Worm (Caenorhabditis elegans) whole organism, L1 larva: Measurements from ENCODE around the gene irld-64.

Source experiments
- C04F5.9 ChIP-seq: sonication (generic microtip); optimal IDR thresholded peaks from 2 replicates; lab custom pipeline; 2016; ENCODE audit warnings: missing genetic modification characterization, missing compliant biosample characterization
- C16A3.4 ChIP-seq: fragments of 150-350 bp; optimal IDR thresholded peaks from 2 replicates; lab custom pipeline; 2014; ENCODE audit warnings: missing biosample characterization, missing genetic modification characterization
- C34B4.2 ChIP-seq: sonication (generic microtip); optimal IDR thresholded peaks from 2 replicates; lab custom pipeline; 2017; ENCODE audit warnings: mild to moderate bottlenecking, missing genetic modification characterization, missing compliant biosample characterization
- F16B12.6 ChIP-seq: fragments of 150-350 bp; optimal IDR thresholded peaks from 2 replicates; lab custom pipeline; 2014; ENCODE audit warnings: missing biosample characterization, missing genetic modification characterization
- Y116A8C.19 ChIP-seq: sonication (generic microtip); optimal IDR thresholded peaks from 2 replicates; lab custom pipeline; 2016; ENCODE audit warnings: missing compliant biosample characterization, missing genetic modification characterization, borderline replicate concordance
- aha-1 ChIP-seq: fragments of 150-350 bp; optimal IDR thresholded peaks from 2 replicates; lab custom pipeline; 2014; ENCODE audit warnings: missing biosample characterization, missing genetic modification characterization
- alr-1 ChIP-seq: fragments of 200-800 bp; sonication (Bioruptor generic); optimal IDR thresholded peaks from 2 replicates; lab custom pipeline; 2018; ENCODE audit warnings: borderline replicate concordance, mild to moderate bottlenecking, missing genetic modification characterization, missing compliant biosample characterization
- aly-2 ChIP-seq: fragments of 150-350 bp; optimal IDR thresholded peaks from 2 replicates; lab custom pipeline; 2014; ENCODE audit warnings: missing biosample characterization, missing genetic modification characterization
- ama-1 ChIP-seq: fragments of 150-350 bp; optimal IDR thresholded peaks from 2 replicates; lab custom pipeline; 2014
- blmp-1 ChIP-seq: fragments of 150-350 bp; optimal IDR thresholded peaks from 2 replicates; lab custom pipeline; 2014; ENCODE audit warnings: missing biosample characterization, missing genetic modification characterization
- ceh-82 ChIP-seq, 3 experiments: fragments of 150-350 bp in 1 of 3; sonication (generic microtip) in 2 of 3; optimal IDR thresholded peaks; 2 replicates each; lab custom pipeline; 2014 to 2017; ENCODE audit warnings: missing biosample characterization in 3 of 3, missing genetic modification characterization in 3 of 3
- ces-1 ChIP-seq: fragments of 150-350 bp; optimal IDR thresholded peaks from 2 replicates; lab custom pipeline; 2014; ENCODE audit warnings: missing biosample characterization, missing genetic modification reagents, missing genetic modification characterization
- dsc-1 ChIP-seq: sonication (generic microtip); optimal IDR thresholded peaks from 2 replicates; lab custom pipeline; 2016; ENCODE audit warnings: mild to moderate bottlenecking, missing genetic modification characterization, missing compliant biosample characterization
- efl-1 ChIP-seq, 4 experiments: fragments of 150-350 bp; optimal IDR thresholded peaks in 3 of 4; peaks in 1 of 4; 1 replicate in 1 of 4; 2 replicates in 3 of 4; lab custom pipeline; 2014; ENCODE audit warnings: missing biosample characterization in 2 of 4, missing genetic modification characterization in 2 of 4, missing genetic modification reagents in 2 of 4
- efl-3 ChIP-seq: fragments of 200-800 bp; sonication (Bioruptor generic); optimal IDR thresholded peaks from 2 replicates; lab custom pipeline; 2018; ENCODE audit warnings: mild to moderate bottlenecking, missing genetic modification characterization, missing compliant biosample characterization
- egl-13 ChIP-seq: sonication (generic microtip); optimal IDR thresholded peaks from 2 replicates; lab custom pipeline; 2016; ENCODE audit warnings: missing genotype, missing genetic modification reagents, missing genetic modification characterization, missing compliant biosample characterization
- elt-2 ChIP-seq: sonication (generic microtip); optimal IDR thresholded peaks from 2 replicates; lab custom pipeline; 2016; ENCODE audit warnings: missing genetic modification characterization, mild to moderate bottlenecking, inconsistent platforms, missing compliant biosample characterization, missing genetic modification reagents
- ets-5 ChIP-seq: fragments of 200-800 bp; sonication (Bioruptor generic); IDR thresholded peaks from 2 replicates; pipeline ENCODE4 v1.3.6; 2022; ENCODE audit warnings: missing genetic modification characterization, missing compliant biosample characterization
- fkh-10 ChIP-seq: sonication (generic microtip); optimal IDR thresholded peaks from 2 replicates; lab custom pipeline; 2017; ENCODE audit warnings: missing biosample characterization, missing genetic modification reagents, missing genetic modification characterization
- fkh-8 ChIP-seq: sonication (generic microtip); optimal IDR thresholded peaks from 2 replicates; lab custom pipeline; 2016; ENCODE audit warnings: mild to moderate bottlenecking, missing genetic modification characterization, missing compliant biosample characterization
- grh-1 ChIP-seq: fragments of 200-800 bp; sonication (Bioruptor generic); IDR thresholded peaks from 2 replicates; pipeline ENCODE4 v1.3.6; 2022; ENCODE audit warnings: missing genetic modification reagents, missing genetic modification characterization, missing compliant biosample characterization
- hlh-4 ChIP-seq: sonication (generic microtip); optimal IDR thresholded peaks from 2 replicates; lab custom pipeline; 2016; ENCODE audit warnings: mild to moderate bottlenecking, missing genetic modification characterization, missing compliant biosample characterization
- isw-1 ChIP-seq: fragments of 200-800 bp; sonication (Bioruptor generic); IDR thresholded peaks from 2 replicates; pipeline ENCODE4 v1.3.6; 2022; ENCODE audit warnings: missing genetic modification characterization, missing compliant biosample characterization
- lin-13 ChIP-seq: fragments of 150-350 bp; optimal IDR thresholded peaks from 2 replicates; lab custom pipeline; 2014; ENCODE audit warnings: missing biosample characterization, missing genetic modification reagents, missing genetic modification characterization
- lin-14 ChIP-seq: fragments of 200-800 bp; sonication (Bioruptor generic); optimal IDR thresholded peaks from 2 replicates; lab custom pipeline; 2018; ENCODE audit warnings: mild to moderate bottlenecking, missing genetic modification characterization, moderate library complexity, missing compliant biosample characterization
- lin-15B ChIP-seq: fragments of 150-350 bp; sonication (generic microtip); optimal IDR thresholded peaks from 3 replicates; lab custom pipeline; 2014; ENCODE audit warnings: missing biosample characterization, missing genetic modification characterization
- lin-39 ChIP-seq: fragments of 150-350 bp; optimal IDR thresholded peaks from 2 replicates; lab custom pipeline; 2014; ENCODE audit warnings: missing biosample characterization, missing genetic modification reagents, missing genetic modification characterization
- lsy-2 ChIP-seq, 2 experiments: fragments of 150-350 bp; optimal IDR thresholded peaks; 2 replicates each; lab custom pipeline; 2014; ENCODE audit warnings: missing biosample characterization in 2 of 2, missing genetic modification characterization in 2 of 2
- mab-9 ChIP-seq: fragments of 200-800 bp; sonication (Bioruptor generic); IDR thresholded peaks from 2 replicates; pipeline ENCODE4 v1.3.6; 2022; ENCODE audit warnings: missing genetic modification reagents, missing genetic modification characterization, missing compliant biosample characterization
- mep-1 ChIP-seq: fragments of 150-350 bp; optimal IDR thresholded peaks from 2 replicates; lab custom pipeline; 2014; ENCODE audit warnings: missing biosample characterization, missing genetic modification characterization
- nhr-11 ChIP-seq: fragments of 150-350 bp; optimal IDR thresholded peaks from 2 replicates; lab custom pipeline; 2014; ENCODE audit warnings: missing biosample characterization, missing genetic modification characterization
- nhr-19 ChIP-seq: fragments of 200-800 bp; sonication (Bioruptor generic); conservative IDR thresholded peaks from 2 replicates; pipeline ENCODE4 v1.3.6; 2022; ENCODE audit warnings: missing genetic modification characterization, missing compliant biosample characterization
- nhr-20 ChIP-seq: sonication (generic microtip); optimal IDR thresholded peaks from 2 replicates; lab custom pipeline; 2016; ENCODE audit warnings: mild to moderate bottlenecking, missing genetic modification characterization, missing compliant biosample characterization
- nhr-237 ChIP-seq: fragments of 150-350 bp; optimal IDR thresholded peaks from 2 replicates; lab custom pipeline; 2014; ENCODE audit warnings: missing biosample characterization, missing genetic modification characterization
- nhr-47 ChIP-seq: sonication (generic microtip); optimal IDR thresholded peaks from 2 replicates; lab custom pipeline; 2016; ENCODE audit warnings: mild to moderate bottlenecking, missing genetic modification characterization, moderate library complexity, missing compliant biosample characterization
- nhr-71 ChIP-seq: sonication (generic microtip); optimal IDR thresholded peaks from 2 replicates; lab custom pipeline; 2016; ENCODE audit warnings: mild to moderate bottlenecking, missing genetic modification characterization, moderate library complexity, missing compliant biosample characterization
- nhr-76 ChIP-seq: sonication (generic microtip); optimal IDR thresholded peaks from 2 replicates; lab custom pipeline; 2017; ENCODE audit warnings: missing biosample characterization, missing genetic modification characterization
- nhr-84 ChIP-seq: sonication (generic microtip); optimal IDR thresholded peaks from 2 replicates; lab custom pipeline; 2017; ENCODE audit warnings: missing biosample characterization, missing genetic modification characterization
- nhr-90 ChIP-seq: sonication (generic microtip); optimal IDR thresholded peaks from 2 replicates; lab custom pipeline; 2016; ENCODE audit warnings: mild to moderate bottlenecking, missing genetic modification characterization, missing compliant biosample characterization; ENCODE audit not compliant: poor library complexity
- pax-3 ChIP-seq: fragments of 200-800 bp; sonication (Bioruptor generic); optimal IDR thresholded peaks from 2 replicates; lab custom pipeline; 2018; ENCODE audit warnings: mild to moderate bottlenecking, missing genetic modification characterization, moderate library complexity, missing compliant biosample characterization
- pqm-1 ChIP-seq: sonication (generic microtip); optimal IDR thresholded peaks from 3 replicates; lab custom pipeline; 2017; ENCODE audit warnings: missing biosample characterization, missing genetic modification characterization
- rnt-1 ChIP-seq: sonication (generic microtip); optimal IDR thresholded peaks from 2 replicates; lab custom pipeline; 2016; ENCODE audit warnings: mild to moderate bottlenecking, missing genetic modification characterization, moderate library complexity, missing compliant biosample characterization
- skn-1 ChIP-seq: fragments of 150-350 bp; optimal IDR thresholded peaks from 2 replicates; lab custom pipeline; 2014; ENCODE audit warnings: missing biosample characterization, missing genetic modification characterization
- snu-23 ChIP-seq: sonication (generic microtip); optimal IDR thresholded peaks from 2 replicates; lab custom pipeline; 2016; ENCODE audit warnings: missing genetic modification characterization, missing compliant biosample characterization
- sox-4 ChIP-seq: sonication (generic microtip); optimal IDR thresholded peaks from 2 replicates; lab custom pipeline; 2016; ENCODE audit warnings: missing genetic modification characterization, missing compliant biosample characterization
- sptf-1 ChIP-seq: fragments of 150-350 bp; optimal IDR thresholded peaks from 2 replicates; lab custom pipeline; 2014; ENCODE audit warnings: missing biosample characterization, missing genetic modification characterization
- sup-37 ChIP-seq: fragments of 200-800 bp; sonication (Bioruptor generic); optimal IDR thresholded peaks from 2 replicates; lab custom pipeline; 2018; ENCODE audit warnings: mild to moderate bottlenecking, missing genetic modification characterization, missing compliant biosample characterization
- unc-130 ChIP-seq: fragments of 150-350 bp; optimal IDR thresholded peaks from 2 replicates; lab custom pipeline; 2017; ENCODE audit warnings: missing biosample characterization, missing genetic modification characterization, inconsistent platforms
- unc-62 ChIP-seq: fragments of 150-350 bp; optimal IDR thresholded peaks from 2 replicates; lab custom pipeline; 2014; ENCODE audit warnings: missing biosample characterization, missing genetic modification reagents, missing genetic modification characterization
- zag-1 ChIP-seq: fragments of 150-350 bp; optimal IDR thresholded peaks from 2 replicates; lab custom pipeline; 2014; ENCODE audit warnings: missing biosample characterization, missing genetic modification characterization
- zip-4 ChIP-seq: fragments of 200-800 bp; sonication (Bioruptor generic); optimal IDR thresholded peaks from 2 replicates; lab custom pipeline; 2018; ENCODE audit warnings: mild to moderate bottlenecking, missing genetic modification characterization, moderate library complexity, missing compliant biosample characterization
- ztf-4 ChIP-seq: fragments of 150-350 bp; optimal IDR thresholded peaks from 2 replicates; lab custom pipeline; 2014; ENCODE audit warnings: missing biosample characterization, missing genetic modification characterization

The irld-64 gene

ce11 chrII:2888957-2889630 is 41.3 kb downstream of the irld-64 start, which contains the start of gene pinn-1 (continued):
- TF ChIP-seq F16B12.6 (tag; lab: Kevin White, UChicago): peak; percentile 61
- no peak for TF ChIP-seq ama-1 (lab: Kevin White, UChicago)
- peak; percentile 85 for TF ChIP-seq zip-4 (GFP tag; lab: Kevin White, UChicago)
- no peak for TF ChIP-seq hlh-4 (tag; lab: Kevin White, UChicago)
- peak; percentile 97 for TF ChIP-seq pax-3 (tag; lab: Kevin White, UChicago)
- TF ChIP-seq sox-4 (tag; lab: Kevin White, UChicago): peak; percentile 95
- TF ChIP-seq grh-1 (GFP tag; lab: Robert Waterston, UW): peak; percentile 90
- TF ChIP-seq skn-1 (tag; lab: Kevin White, UChicago): peak; percentile 84
- TF ChIP-seq ets-5 (GFP tag; lab: Robert Waterston, UW): no peak
- peak; percentile 97 for TF ChIP-seq nhr-47 (tag; lab: Kevin White, UChicago)
- peak; percentile 96 for TF ChIP-seq nhr-71
- TF ChIP-seq nhr-20 (tag; lab: Kevin White, UChicago): peak; percentile 92
- peak; percentile 92 for TF ChIP-seq nhr-19
- TF ChIP-seq fkh-8 (tag; lab: Kevin White, UChicago): peak; percentile 96
- no peak for TF ChIP-seq nhr-76 (tag; lab: Kevin White, UChicago)
- peak; percentile 61 for TF ChIP-seq aly-2 (tag; lab: Kevin White, UChicago)
- TF ChIP-seq sup-37 (GFP tag; lab: Kevin White, UChicago): peak; percentile 83
- TF ChIP-seq dsc-1: peak; percentile 97
- TF ChIP-seq isw-1 (GFP tag; lab: Robert Waterston, UW): peak; percentile 88
- TF ChIP-seq rnt-1 (tag; lab: Kevin White, UChicago): peak; percentile 100
- peak; percentile 92 for TF ChIP-seq lin-14 (GFP tag; lab: Kevin White, UChicago)
- TF ChIP-seq efl-1 (optimal IDR thresholded peaks at IDR 0.05; lab: Kevin White, UChicago): peak; percentile 87 to 89
- peak; percentile 83 to 98 for TF ChIP-seq efl-1 (GFP tag; optimal IDR thresholded peaks at IDR 0.05 in 1 of 2; lab: Kevin White, UChicago)
- peak; percentile 95 for TF ChIP-seq mab-9 (GFP tag; lab: Robert Waterston, UW)
- peak; percentile 91 for TF ChIP-seq lin-13 (GFP tag; lab: Kevin White, UChicago)
- TF ChIP-seq sptf-1 (tag; lab: Kevin White, UChicago): no peak
- TF ChIP-seq alr-1 (tag; lab: Kevin White, UChicago): no peak
- TF ChIP-seq nhr-11 (tag; lab: Kevin White, UChicago): peak; percentile 11
- no peak for TF ChIP-seq unc-62 (GFP tag; lab: Kevin White, UChicago)
- TF ChIP-seq aha-1 (tag; lab: Kevin White, UChicago): no peak
- TF ChIP-seq pqm-1: peak; percentile 49
- TF ChIP-seq lin-15B: peak; percentile 94
- TF ChIP-seq elt-2 (tag; lab: Kevin White, UChicago): peak; percentile 86
- peak; percentile 49 for TF ChIP-seq blmp-1 (tag; lab: Kevin White, UChicago)
- peak; percentile 89 for TF ChIP-seq efl-3 (GFP tag; lab: Kevin White, UChicago)
- TF ChIP-seq nhr-84 (tag; lab: Kevin White, UChicago): no peak
- TF ChIP-seq mep-1: peak; percentile 81
- peak; percentile 95 to 98 (median 95) for TF ChIP-seq ceh-82 (tag; optimal IDR thresholded peaks at IDR 0.05; lab: Kevin White, UChicago)
- no peak for TF ChIP-seq ces-1 (GFP tag; lab: Kevin White, UChicago)
- TF ChIP-seq nhr-90: peak; percentile 98
- TF ChIP-seq C16A3.4: peak; percentile 90
- TF ChIP-seq C04F5.9: peak; percentile 97
- peak; percentile 75 for TF ChIP-seq fkh-10
- TF ChIP-seq ztf-4 (tag; lab: Kevin White, UChicago): peak; percentile 56
- no peak for TF ChIP-seq zag-1 (tag; lab: Kevin White, UChicago)
- TF ChIP-seq egl-13 (tag; lab: Kevin White, UChicago): peak; percentile 97
- peak; percentile 53 for TF ChIP-seq nhr-237 (tag; lab: Kevin White, UChicago)
- TF ChIP-seq lin-39 (tag; lab: Kevin White, UChicago): peak; percentile 81
- TF ChIP-seq Y116A8C.19 (tag; lab: Kevin White, UChicago): peak; percentile 88
- peak; percentile 90 to 91 for TF ChIP-seq lsy-2 (tag; optimal IDR thresholded peaks at IDR 0.05; lab: Kevin White, UChicago)
- TF ChIP-seq snu-23 (GFP tag; lab: Kevin White, UChicago): peak; percentile 94
- TF ChIP-seq C34B4.2: peak; percentile 74
- peak; percentile 94 for TF ChIP-seq unc-130 (tag; lab: Kevin White, UChicago)
- TF ChIP-seq, all 84 proteins: peak for 67
